Worm (Caenorhabditis elegans) whole organism, L1 larva: ENCODE data around the gene nhr-115.

Source experiments
- ceh-63 ChIP-seq: fragments of 200-800 bp; sonication (Bioruptor generic); optimal IDR thresholded peaks from 2 replicates; lab custom pipeline; 2018; ENCODE audit warnings: mild to moderate bottlenecking, missing genetic modification characterization, missing compliant biosample characterization
- elt-2 ChIP-seq: sonication (generic microtip); optimal IDR thresholded peaks from 2 replicates; lab custom pipeline; 2016; ENCODE audit warnings: missing genetic modification characterization, mild to moderate bottlenecking, inconsistent platforms, missing compliant biosample characterization, missing genetic modification reagents
- fkh-4 ChIP-seq: sonication (generic microtip); optimal IDR thresholded peaks from 2 replicates; lab custom pipeline; 2016; ENCODE audit warnings: missing compliant biosample characterization, missing genetic modification characterization, borderline replicate concordance
- hlh-17 ChIP-seq: fragments of 200-800 bp; sonication (Bioruptor generic); optimal IDR thresholded peaks from 2 replicates; lab custom pipeline; 2018; ENCODE audit warnings: missing genetic modification characterization, mild to moderate bottlenecking, missing compliant biosample characterization, moderate library complexity, borderline replicate concordance
- lin-13 ChIP-seq: fragments of 150-350 bp; optimal IDR thresholded peaks from 2 replicates; lab custom pipeline; 2014; ENCODE audit warnings: missing biosample characterization, missing genetic modification reagents, missing genetic modification characterization
- lin-14 ChIP-seq: fragments of 200-800 bp; sonication (Bioruptor generic); optimal IDR thresholded peaks from 2 replicates; lab custom pipeline; 2018; ENCODE audit warnings: mild to moderate bottlenecking, missing genetic modification characterization, moderate library complexity, missing compliant biosample characterization
- mab-9 ChIP-seq: fragments of 200-800 bp; sonication (Bioruptor generic); IDR thresholded peaks from 2 replicates; pipeline ENCODE4 v1.3.6; 2022; ENCODE audit warnings: missing genetic modification reagents, missing genetic modification characterization, missing compliant biosample characterization
- nhr-11 ChIP-seq: fragments of 150-350 bp; optimal IDR thresholded peaks from 2 replicates; lab custom pipeline; 2014; ENCODE audit warnings: missing biosample characterization, missing genetic modification characterization
- nhr-20 ChIP-seq: sonication (generic microtip); optimal IDR thresholded peaks from 2 replicates; lab custom pipeline; 2016; ENCODE audit warnings: mild to moderate bottlenecking, missing genetic modification characterization, missing compliant biosample characterization
- nhr-237 ChIP-seq: fragments of 150-350 bp; optimal IDR thresholded peaks from 2 replicates; lab custom pipeline; 2014; ENCODE audit warnings: missing biosample characterization, missing genetic modification characterization
- nhr-47 ChIP-seq: sonication (generic microtip); optimal IDR thresholded peaks from 2 replicates; lab custom pipeline; 2016; ENCODE audit warnings: mild to moderate bottlenecking, missing genetic modification characterization, moderate library complexity, missing compliant biosample characterization
- nhr-77 ChIP-seq: fragments of 150-350 bp; optimal IDR thresholded peaks from 2 replicates; lab custom pipeline; 2014; ENCODE audit warnings: missing biosample characterization, missing genetic modification characterization
- nhr-90 ChIP-seq: sonication (generic microtip); optimal IDR thresholded peaks from 2 replicates; lab custom pipeline; 2016; ENCODE audit warnings: mild to moderate bottlenecking, missing genetic modification characterization, missing compliant biosample characterization; ENCODE audit not compliant: poor library complexity
- pag-3 ChIP-seq: sonication (generic microtip); optimal IDR thresholded peaks from 2 replicates; lab custom pipeline; 2017; ENCODE audit warnings: missing genetic modification characterization, mild to moderate bottlenecking, missing compliant biosample characterization, antibody characterized with exemption, borderline replicate concordance; ENCODE audit not compliant: insufficient read depth
- rnt-1 ChIP-seq: sonication (generic microtip); optimal IDR thresholded peaks from 2 replicates; lab custom pipeline; 2016; ENCODE audit warnings: mild to moderate bottlenecking, missing genetic modification characterization, moderate library complexity, missing compliant biosample characterization
- unc-30 ChIP-seq: sonication (generic microtip); optimal IDR thresholded peaks from 2 replicates; lab custom pipeline; 2017; ENCODE audit warnings: missing biosample characterization, missing genetic modification characterization
- unc-98 ChIP-seq: fragments of 200-800 bp; sonication (Bioruptor generic); IDR thresholded peaks from 2 replicates; pipeline ENCODE4 v1.3.6; 2022; ENCODE audit warnings: missing genetic modification characterization, missing compliant biosample characterization
- vab-15 ChIP-seq: sonication (generic microtip); optimal IDR thresholded peaks from 2 replicates; lab custom pipeline; 2017; ENCODE audit warnings: missing genotype, mild to moderate bottlenecking, missing genetic modification characterization, missing compliant biosample characterization

The nhr-115 gene

DNA sequence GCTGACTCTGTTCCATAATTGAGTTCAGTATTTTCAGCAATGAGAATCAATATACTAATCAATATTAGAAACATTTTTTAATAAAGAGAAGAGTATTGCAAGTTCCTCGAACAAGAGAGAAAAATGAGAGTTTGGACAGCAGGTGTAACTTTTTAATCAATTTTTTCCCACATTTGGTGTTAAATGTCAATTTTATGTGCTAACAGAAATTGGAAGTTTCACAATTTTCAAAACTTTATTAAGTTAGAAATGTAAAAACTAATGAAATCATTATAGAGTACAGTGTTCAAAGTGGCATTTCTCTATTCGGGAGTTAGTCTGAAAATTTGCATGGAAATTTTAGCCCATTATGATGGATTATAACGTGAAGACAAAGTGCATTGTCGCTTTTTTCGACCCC, 48.9 kb downstream of the nhr-115 start, which contains the start of gene irld-30:
Gene irld-30 (minus strand): TSS at position 101 of the 400 bp plus-strand sequence.
- TF ChIP-seq nhr-11 (tag; lab: Kevin White, UChicago) (no peak), hlh-17 (GFP tag; lab: Kevin White, UChicago) (no peak), nhr-77 (tag; lab: Kevin White, UChicago) (no peak), vab-15 (tag; lab: Kevin White, UChicago) (no peak), fkh-4 (no peak), ceh-63 (GFP tag; lab: Kevin White, UChicago) (no peak)

DNA sequence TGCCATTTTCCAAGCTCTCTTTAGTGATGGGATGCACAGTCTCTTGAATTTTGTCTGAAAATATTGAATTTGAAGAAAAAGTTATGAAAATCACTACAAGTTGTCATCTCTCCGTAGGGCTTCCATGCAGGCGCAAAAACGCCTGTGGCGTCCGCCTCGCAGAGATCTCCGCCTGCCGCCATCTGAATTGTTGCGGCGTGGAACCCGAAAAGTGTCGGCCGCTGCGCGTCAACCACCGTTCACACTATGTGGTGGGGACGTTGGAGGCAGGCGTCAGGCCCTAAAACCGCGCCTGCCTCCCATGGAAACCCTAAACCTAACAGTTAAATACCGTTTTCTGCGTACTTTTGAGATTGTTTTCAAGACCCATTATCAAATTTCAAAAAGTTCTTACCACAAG, 49.7 kb downstream of the nhr-115 start:
- TF ChIP-seq nhr-47 (tag; lab: Kevin White, UChicago) (no peak), unc-98 (GFP tag; lab: Robert Waterston, UW) (no peak)

ce11 chrV:2343572-2343971, 51.2 kb downstream of the nhr-115 start:
- TF ChIP-seq rnt-1 (tag; lab: Kevin White, UChicago) (no peak), unc-30 (tag; lab: Kevin White, UChicago) (no peak), nhr-90 (no peak), nhr-237 (tag; lab: Kevin White, UChicago) (no peak), pag-3 (tag; lab: Kevin White, UChicago) (no peak), nhr-20 (tag; lab: Kevin White, UChicago) (no peak), mab-9 (no peak), lin-13 (GFP tag; lab: Kevin White, UChicago) (no peak), lin-14 (no peak), fkh-4 (no peak), elt-2 (tag; lab: Kevin White, UChicago) (no peak)
